Fruit fly (Drosophila melanogaster) whole organism, adult: Measurements from ENCODE around the gene r-cup.

Experiments
- CG11617 ChIP-seq: fragments of 200-800 bp; sonication (Bioruptor generic); optimal IDR thresholded peaks from 2 replicates; lab custom pipeline; 2017; ENCODE audit warnings: mild to moderate bottlenecking, missing biosample characterization, missing genetic modification reagents, missing genetic modification characterization
- CG12768 ChIP-seq: fragments of 200-800 bp; sonication (Bioruptor generic); optimal IDR thresholded peaks from 2 replicates; lab custom pipeline; 2017; ENCODE audit warnings: missing biosample characterization, missing genetic modification characterization, mild to moderate bottlenecking, moderate library complexity, missing genetic modification reagents
- CG14711 ChIP-seq: fragments of 200-800 bp; sonication (Bioruptor generic); optimal IDR thresholded peaks from 2 replicates; lab custom pipeline; 2018; ENCODE audit warnings: missing biosample characterization, mild to moderate bottlenecking, missing genetic modification characterization, moderate library complexity
- CG1620 ChIP-seq: fragments of 200-800 bp; sonication (Bioruptor generic); optimal IDR thresholded peaks from 2 replicates; lab custom pipeline; 2016; ENCODE audit warnings: missing biosample characterization, missing genetic modification characterization
- CG33017 ChIP-seq: fragments of 200-800 bp; sonication (Bioruptor generic); optimal IDR thresholded peaks from 2 replicates; lab custom pipeline; 2018; ENCODE audit warnings: missing biosample characterization, mild to moderate bottlenecking, missing genetic modification characterization, moderate library complexity
- CG5204 ChIP-seq: fragments of 200-800 bp; sonication (Bioruptor generic); optimal IDR thresholded peaks from 2 replicates; lab custom pipeline; 2016; ENCODE audit warnings: missing biosample characterization, missing genetic modification characterization
- CG7045 ChIP-seq: fragments of 200-800 bp; sonication (Bioruptor generic); optimal IDR thresholded peaks from 2 replicates; lab custom pipeline; 2017; ENCODE audit warnings: missing biosample characterization, mild to moderate bottlenecking, missing genetic modification characterization
- CG7101 ChIP-seq: fragments of 200-800 bp; sonication (Bioruptor generic); optimal IDR thresholded peaks from 2 replicates; lab custom pipeline; 2018; ENCODE audit warnings: missing biosample characterization, mild to moderate bottlenecking, missing genetic modification characterization, moderate library complexity
- Clk ChIP-seq: fragments of 200-800 bp; sonication (Bioruptor generic); optimal IDR thresholded peaks from 2 replicates; lab custom pipeline; 2017; ENCODE audit warnings: missing biosample characterization, missing genetic modification characterization
- Crg-1 ChIP-seq: fragments of 200-800 bp; sonication (Bioruptor generic); optimal IDR thresholded peaks from 2 replicates; lab custom pipeline; 2016; ENCODE audit warnings: missing biosample characterization, missing genetic modification characterization
- Hr96 ChIP-seq: fragments of 200-800 bp; sonication (Bioruptor generic); optimal IDR thresholded peaks from 2 replicates; lab custom pipeline; 2016; ENCODE audit warnings: missing biosample characterization, missing genetic modification characterization
- Mnt ChIP-seq: fragments of 200-800 bp; sonication (Bioruptor generic); optimal IDR thresholded peaks from 2 replicates; lab custom pipeline; 2016; ENCODE audit warnings: missing biosample characterization, mild to moderate bottlenecking, missing genetic modification characterization
- bab1 ChIP-seq: fragments of 200-800 bp; sonication (Bioruptor generic); optimal IDR thresholded peaks from 3 replicates; lab custom pipeline; 2019; ENCODE audit warnings: missing biosample characterization, mild to moderate bottlenecking, missing genetic modification characterization, moderate library complexity
- cic ChIP-seq: fragments of 200-800 bp; sonication (Bioruptor generic); optimal IDR thresholded peaks from 2 replicates; lab custom pipeline; 2017; ENCODE audit warnings: missing biosample characterization, mild to moderate bottlenecking, missing genetic modification characterization, moderate library complexity
- cnc ChIP-seq, 2 experiments: fragments of >200 bp; optimal IDR thresholded peaks; 2 replicates each; lab custom pipeline; 2017
- kay ChIP-seq: fragments of 200-800 bp; sonication (Bioruptor generic); peaks from one replicate; lab custom pipeline; 2016; ENCODE audit warnings: missing biosample characterization, missing genetic modification characterization, borderline replicate concordance
- ovo ChIP-seq: fragments of 200-800 bp; sonication (Bioruptor generic); optimal IDR thresholded peaks from 2 replicates; lab custom pipeline; 2016; ENCODE audit warnings: missing biosample characterization, missing genetic modification characterization
- pad ChIP-seq: fragments of 200-800 bp; sonication (Bioruptor generic); optimal IDR thresholded peaks from 3 replicates; lab custom pipeline; 2017; ENCODE audit warnings: missing biosample characterization, missing genetic modification characterization, mild to moderate bottlenecking, moderate library complexity, missing genetic modification reagents
- tj ChIP-seq: fragments of 200-800 bp; sonication (Bioruptor generic); optimal IDR thresholded peaks from 3 replicates; lab custom pipeline; 2017; ENCODE audit warnings: missing biosample characterization, mild to moderate bottlenecking, missing genetic modification characterization, moderate library complexity
- toe ChIP-seq: fragments of 200-800 bp; sonication (Bioruptor generic); optimal IDR thresholded peaks from 2 replicates; lab custom pipeline; 2016; ENCODE audit warnings: missing biosample characterization, missing genetic modification characterization

r-cup gene

dm6 chrX:21065775-21066174 is 40.1 kb upstream of the r-cup start:
- TF ChIP-seq ovo (GFP tag; lab: Kevin White, UChicago) (no peak), Crg-1 (GFP tag; lab: Kevin White, UChicago) (no peak), Hr96 (GFP tag; lab: Kevin White, UChicago) (no peak), tj (GFP tag; lab: Kevin White, UChicago) (no peak), kay (no peak), CG14711 (tag; lab: Kevin White, UChicago) (no peak), pad (no peak), bab1 (GFP tag; lab: Kevin White, UChicago) (no peak)

dm6 chrX:21064927-21065326 is 39.2 kb upstream of the r-cup start:
- TF ChIP-seq CG11617 (GFP tag; lab: Kevin White, UChicago): peak; percentile 92
- peak; percentile 91 for TF ChIP-seq Hr96 (GFP tag; lab: Kevin White, UChicago)
- peak; percentile 79 for TF ChIP-seq tj (GFP tag; lab: Kevin White, UChicago)
- peak; percentile 89 for TF ChIP-seq CG12768 (GFP tag; lab: Kevin White, UChicago)
- TF ChIP-seq Crg-1 (GFP tag; lab: Kevin White, UChicago): peak; percentile 83
- peak; percentile 88 for TF ChIP-seq bab1 (GFP tag; lab: Kevin White, UChicago)
- peak; percentile 20 for TF ChIP-seq ovo (GFP tag; lab: Kevin White, UChicago)
- TF ChIP-seq CG5204 (GFP tag; lab: Kevin White, UChicago): peak; percentile 80
- TF ChIP-seq cic (GFP tag; lab: Kevin White, UChicago): peak; percentile 11
- peak; percentile 50 for TF ChIP-seq toe (GFP tag; lab: Kevin White, UChicago)
- peak; percentile 85 for TF ChIP-seq CG14711 (tag; lab: Kevin White, UChicago)
- peak; percentile 73 for TF ChIP-seq Mnt (GFP tag; lab: Kevin White, UChicago)
- TF ChIP-seq CG1620 (GFP tag; lab: Kevin White, UChicago): peak; percentile 62
- peak; percentile 80 for TF ChIP-seq CG7045 (GFP tag; lab: Kevin White, UChicago)
- peak; percentile 93 for TF ChIP-seq CG7101 (tag; lab: Kevin White, UChicago)
- TF ChIP-seq pad: peak; percentile 72
- TF ChIP-seq kay: peak; percentile 59
- peak; percentile 54 for TF ChIP-seq Clk (GFP tag; lab: Kevin White, UChicago)
- no peak for TF ChIP-seq cnc (optimal IDR thresholded peaks at IDR 0.05; lab: Kevin White, UChicago)
- peak; percentile 85 for TF ChIP-seq CG33017 (tag; lab: Kevin White, UChicago)

- TF ChIP-seq bab1 (GFP tag; lab: Kevin White, UChicago) (peak; percentile 28), toe (GFP tag; lab: Kevin White, UChicago) (no peak), tj (GFP tag; lab: Kevin White, UChicago) (peak; percentile 79)
Observed at dm6 chrX:21060579-21060978, 34.9 kb upstream of the r-cup start.

dm6 chrX:21058991-21059390 is 33.3 kb upstream of the r-cup start:
- no peak for TF ChIP-seq toe (GFP tag; lab: Kevin White, UChicago)
- peak; percentile 3 for TF ChIP-seq bab1 (GFP tag; lab: Kevin White, UChicago)
- no peak for TF ChIP-seq Mnt (GFP tag; lab: Kevin White, UChicago)
- TF ChIP-seq CG1620 (GFP tag; lab: Kevin White, UChicago): no peak
- no peak for TF ChIP-seq ovo (GFP tag; lab: Kevin White, UChicago)
- TF ChIP-seq tj (GFP tag; lab: Kevin White, UChicago): peak; percentile 15
- TF ChIP-seq CG12768 (GFP tag; lab: Kevin White, UChicago): no peak
- TF ChIP-seq Clk (GFP tag; lab: Kevin White, UChicago): no peak
- no peak for TF ChIP-seq cnc (optimal IDR thresholded peaks at IDR 0.05; lab: Kevin White, UChicago)
- no peak for TF ChIP-seq Hr96 (GFP tag; lab: Kevin White, UChicago)
- TF ChIP-seq kay: no peak
- TF ChIP-seq cic (GFP tag; lab: Kevin White, UChicago): no peak
- no peak for TF ChIP-seq CG7045 (GFP tag; lab: Kevin White, UChicago)
- no peak for TF ChIP-seq Crg-1 (GFP tag; lab: Kevin White, UChicago)
- TF ChIP-seq CG14711 (tag; lab: Kevin White, UChicago): peak; percentile 7
- no peak for TF ChIP-seq CG5204 (GFP tag; lab: Kevin White, UChicago)
- peak; percentile 1 for TF ChIP-seq CG11617 (GFP tag; lab: Kevin White, UChicago)
- TF ChIP-seq CG7101 (tag; lab: Kevin White, UChicago): peak; percentile 32
- TF ChIP-seq CG33017 (tag; lab: Kevin White, UChicago): no peak
- TF ChIP-seq pad: no peak

dm6 chrX:21058437-21058836 is 32.7 kb upstream of the r-cup start:
- TF ChIP-seq kay (peak; percentile 17), toe (GFP tag; lab: Kevin White, UChicago) (no peak)

dm6 chrX:21056732-21057131 is 31.0 kb upstream of the r-cup start:
- TF ChIP-seq Crg-1 (GFP tag; lab: Kevin White, UChicago) (no peak), kay (no peak), CG33017 (tag; lab: Kevin White, UChicago) (no peak), CG7045 (GFP tag; lab: Kevin White, UChicago) (no peak), CG12768 (GFP tag; lab: Kevin White, UChicago) (no peak), CG1620 (GFP tag; lab: Kevin White, UChicago) (no peak), ovo (GFP tag; lab: Kevin White, UChicago) (no peak), Mnt (GFP tag; lab: Kevin White, UChicago) (no peak), CG14711 (tag; lab: Kevin White, UChicago) (no peak), pad (no peak), toe (GFP tag; lab: Kevin White, UChicago) (no peak), Hr96 (GFP tag; lab: Kevin White, UChicago) (no peak), cnc (optimal IDR thresholded peaks at IDR 0.05; lab: Kevin White, UChicago) (no peak), bab1 (GFP tag; lab: Kevin White, UChicago) (no peak)
